Worm (Caenorhabditis elegans): ENCODE data around the gene C29A12.22.

ce11 chrV:10776528-10777055, 35.3 kb upstream of the C29A12.22 start, which contains the start of gene D1054.5:
- TF ChIP-seq ceh-9 (tag; optimal IDR thresholded peaks at IDR 0.05) (no peak), ttx-3 (tag; optimal IDR thresholded peaks at IDR 0.05) (no peak), nhr-11 (tag; optimal IDR thresholded peaks at IDR 0.05) (no peak)

All from whole organism, late embryonic.